Fruit fly (Drosophila melanogaster): ENCODE results near the gene CG7115.
A peak's percentile ranks its signal among the peaks of the same experiment; 100 is the strongest.

Gene CG7115

dm6 chr2L:7809699-7810088 lies 11.3 kb upstream of the CG7115 start (continued):
- TF ChIP-seq Opbp (GFP tag; IDR thresholded peaks at IDR 0.05; ENCODE audit: partially characterized antibody) (peak; percentile 32; the same call in 1 of the 3 replicates), fu2 (GFP tag; optimal IDR thresholded peaks at IDR 0.05) (no peak), CG8924 (tag; optimal IDR thresholded peaks at IDR 0.05) (peak; percentile 11), D19A (tag; optimal IDR thresholded peaks at IDR 0.05) (no peak), Oaz (GFP tag; IDR thresholded peaks at IDR 0.05) (no peak), usp (GFP tag; optimal IDR thresholded peaks at IDR 0.05) (no peak), bbx (GFP tag; IDR thresholded peaks at IDR 0.05; ENCODE audit: partially characterized antibody) (no peak), CG18011 (GFP tag; optimal IDR thresholded peaks at IDR 0.05) (no peak), Antp (GFP tag; optimal IDR thresholded peaks at IDR 0.05) (no peak), gsb (GFP tag; IDR thresholded peaks at IDR 0.05) (no peak), slp2 (GFP tag; optimal IDR thresholded peaks at IDR 0.05) (no peak), otp (GFP tag; IDR thresholded peaks at IDR 0.05) (no peak), lbe (GFP tag; optimal IDR thresholded peaks at IDR 0.05) (no peak), her (GFP tag; optimal IDR thresholded peaks at IDR 0.05) (peak; percentile 5), CG6254 (GFP tag; optimal IDR thresholded peaks at IDR 0.05) (no peak), scrt (GFP tag; optimal IDR thresholded peaks at IDR 0.05) (no peak), Doc3 (GFP tag; IDR thresholded peaks at IDR 0.05; ENCODE audit: partially characterized antibody) (no peak), CG12769 (tag; optimal IDR thresholded peaks at IDR 0.05) (peak; percentile 97), grn (GFP tag; optimal IDR thresholded peaks at IDR 0.05) (no peak), hbn (GFP tag; IDR thresholded peaks at IDR 0.05; ENCODE audit: partially characterized antibody) (peak; percentile 26), cad (GFP tag; optimal IDR thresholded peaks at IDR 0.05) (no peak), CG4404 (GFP tag; IDR thresholded peaks at IDR 0.05) (no peak), Atf6 (GFP tag; IDR thresholded peaks at IDR 0.05) (peak; percentile 58; the same call in 1 of the 2 replicates), chif (GFP tag; optimal IDR thresholded peaks at IDR 0.05) (no peak), psq (GFP tag; optimal IDR thresholded peaks at IDR 0.05) (no peak), CG7928 (GFP tag; optimal IDR thresholded peaks at IDR 0.05) (no peak), inv (GFP tag; IDR thresholded peaks at IDR 0.05; ENCODE audit: partially characterized antibody) (no peak), btn (GFP tag; optimal IDR thresholded peaks at IDR 0.05) (no peak), CTCF (GFP tag; optimal IDR thresholded peaks at IDR 0.05) (no peak), ftz-f1 (GFP tag; optimal IDR thresholded peaks at IDR 0.05) (peak; percentile 72), ab (GFP tag; optimal IDR thresholded peaks at IDR 0.05) (no peak), gro (GFP tag; optimal IDR thresholded peaks at IDR 0.05) (peak; percentile 57), danr (GFP tag; IDR thresholded peaks at IDR 0.05) (no peak), nom (GFP tag; optimal IDR thresholded peaks at IDR 0.05) (peak; percentile 56), TFAM (GFP tag; optimal IDR thresholded peaks at IDR 0.05) (no peak), Hmr (GFP tag; optimal IDR thresholded peaks at IDR 0.05) (peak; percentile 57), CG9876 (GFP tag; optimal IDR thresholded peaks at IDR 0.05) (no peak), CG31365 (tag; optimal IDR thresholded peaks at IDR 0.05) (no peak), fru (optimal IDR thresholded peaks at IDR 0.05) (no peak), luna (GFP tag; optimal IDR thresholded peaks at IDR 0.05) (no peak), Taf1 (GFP tag; IDR thresholded peaks at IDR 0.05) (no peak), CG33213 (GFP tag; optimal IDR thresholded peaks at IDR 0.05) (no peak), Hr3 (GFP tag; optimal IDR thresholded peaks at IDR 0.05) (no peak), ewg (GFP tag; optimal IDR thresholded peaks at IDR 0.05) (peak; percentile 97), CG15479 (GFP tag; optimal IDR thresholded peaks at IDR 0.05) (no peak), zfh1 (GFP tag; IDR thresholded peaks at IDR 0.05) (no peak), Dek (tag; optimal IDR thresholded peaks at IDR 0.05) (no peak), mld (GFP tag; IDR thresholded peaks at IDR 0.05; ENCODE audit: partially characterized antibody) (no peak), Awh (GFP tag; IDR thresholded peaks at IDR 0.05) (no peak), slou (GFP tag; optimal IDR thresholded peaks at IDR 0.05) (no peak), CG7963 (GFP tag; IDR thresholded peaks at IDR 0.05; ENCODE audit: partially characterized antibody) (no peak), CG10267 (tag; optimal IDR thresholded peaks at IDR 0.05) (no peak), bigmax (GFP tag; optimal IDR thresholded peaks at IDR 0.05) (no peak)
